Fruit fly (Drosophila melanogaster) whole organism, prepupa: ENCODE data around the gene CG13309.

Experiments used
- Blimp-1 ChIP-seq: fragments of 200-800 bp; sonication (Bioruptor generic); optimal IDR thresholded peaks from 3 replicates; lab custom pipeline; 2017; ENCODE audit warnings: missing biosample characterization, missing genetic modification characterization, mild to moderate bottlenecking, moderate library complexity, missing genetic modification reagents
- CG10631 ChIP-seq: fragments of 200-800 bp; sonication (Bioruptor generic); optimal IDR thresholded peaks from 2 replicates; lab custom pipeline; 2016; ENCODE audit warnings: missing biosample characterization, missing genetic modification characterization
- CG10669 ChIP-seq: fragments of 200-800 bp; sonication (Bioruptor generic); optimal IDR thresholded peaks from 3 replicates; lab custom pipeline; 2018; ENCODE audit warnings: missing biosample characterization, mild to moderate bottlenecking, missing genetic modification characterization, moderate library complexity
- CG11762 ChIP-seq: fragments of 200-800 bp; sonication (Bioruptor generic); optimal IDR thresholded peaks from 3 replicates; lab custom pipeline; 2016; ENCODE audit warnings: missing biosample characterization, missing genetic modification characterization; ENCODE audit not compliant: insufficient read depth
- CG1621 ChIP-seq: fragments of 200-800 bp; sonication (Bioruptor generic); optimal IDR thresholded peaks from 3 replicates; lab custom pipeline; 2018; ENCODE audit warnings: missing biosample characterization, mild to moderate bottlenecking, missing genetic modification characterization
- CG16779 ChIP-seq: fragments of 200-800 bp; sonication (Bioruptor generic); optimal IDR thresholded peaks from 3 replicates; lab custom pipeline; 2017; ENCODE audit warnings: missing biosample characterization, mild to moderate bottlenecking, missing genetic modification characterization
- CG3032 ChIP-seq: fragments of 200-800 bp; optimal IDR thresholded peaks from 2 replicates; lab custom pipeline; 2019; ENCODE audit warnings: missing biosample characterization, mild to moderate bottlenecking, missing genetic modification characterization, moderate library complexity
- CG32006 ChIP-seq: fragments of 200-800 bp; sonication (Bioruptor generic); optimal IDR thresholded peaks from 3 replicates; lab custom pipeline; 2017; ENCODE audit warnings: missing biosample characterization, mild to moderate bottlenecking, missing genetic modification characterization
- CG34406 ChIP-seq: fragments of 200-800 bp; sonication (Bioruptor generic); optimal IDR thresholded peaks from 3 replicates; lab custom pipeline; 2016; ENCODE audit warnings: missing biosample characterization, missing genetic modification characterization
- CG3919 ChIP-seq: fragments of 200-800 bp; sonication (Bioruptor generic); optimal IDR thresholded peaks from 3 replicates; lab custom pipeline; 2016; ENCODE audit warnings: missing biosample characterization, missing genetic modification characterization
- CG4318 ChIP-seq: fragments of 200-800 bp; sonication (Bioruptor generic); optimal IDR thresholded peaks from 3 replicates; lab custom pipeline; 2017; ENCODE audit warnings: missing biosample characterization, mild to moderate bottlenecking, missing genetic modification characterization
- CG6792 ChIP-seq: fragments of 200-800 bp; sonication (Bioruptor generic); optimal IDR thresholded peaks from 3 replicates; lab custom pipeline; 2016; ENCODE audit warnings: missing biosample characterization, missing genetic modification characterization
- CG6808 ChIP-seq: fragments of 200-800 bp; sonication (Bioruptor generic); optimal IDR thresholded peaks from 3 replicates; lab custom pipeline; 2017; ENCODE audit warnings: missing biosample characterization, missing genetic modification characterization, mild to moderate bottlenecking, moderate library complexity, missing genetic modification reagents
- CG6854 ChIP-seq: fragments of 200-800 bp; sonication (Bioruptor generic); optimal IDR thresholded peaks from 2 replicates; lab custom pipeline; 2017; ENCODE audit warnings: missing biosample characterization, mild to moderate bottlenecking, missing genetic modification characterization
- CG8119 ChIP-seq: fragments of 200-800 bp; sonication (Bioruptor generic); IDR thresholded peaks from 3 replicates; pipeline ENCODE4 v1.3.6; 2022; ENCODE audit warnings: missing biosample characterization, missing genetic modification characterization
- CG8632 ChIP-seq: fragments of 200-800 bp; sonication (Bioruptor generic); optimal IDR thresholded peaks from 3 replicates; lab custom pipeline; 2016; ENCODE audit warnings: missing biosample characterization, missing genetic modification characterization
- Eip78C ChIP-seq: fragments of 200-800 bp; sonication (Bioruptor generic); peaks from one replicate; lab custom pipeline; 2016; ENCODE audit warnings: missing biosample characterization, missing genetic modification characterization
- Eip93F ChIP-seq: fragments of 200-800 bp; sonication (Bioruptor generic); optimal IDR thresholded peaks from 2 replicates; lab custom pipeline; 2016; ENCODE audit warnings: missing biosample characterization, mild to moderate bottlenecking, missing genetic modification characterization
- Ets21C ChIP-seq: fragments of 200-800 bp; sonication (Bioruptor generic); optimal IDR thresholded peaks from 3 replicates; lab custom pipeline; 2016; ENCODE audit warnings: missing biosample characterization, missing genetic modification characterization
- Hr4 ChIP-seq: fragments of 200-800 bp; sonication (Bioruptor generic); optimal IDR thresholded peaks from 3 replicates; lab custom pipeline; 2016; ENCODE audit warnings: missing biosample characterization, missing genetic modification characterization
- Met ChIP-seq: fragments of 200-800 bp; sonication (Bioruptor generic); optimal IDR thresholded peaks from 3 replicates; lab custom pipeline; 2016; ENCODE audit warnings: missing biosample characterization, missing genetic modification characterization
- OdsH ChIP-seq: fragments of 200-800 bp; sonication (Bioruptor generic); optimal IDR thresholded peaks from 3 replicates; lab custom pipeline; 2016; ENCODE audit warnings: missing biosample characterization, missing genetic modification characterization
- Smox ChIP-seq: fragments of 200-800 bp; sonication (Bioruptor generic); optimal IDR thresholded peaks from 3 replicates; lab custom pipeline; 2016; ENCODE audit warnings: missing biosample characterization, missing genetic modification characterization
- Sox102F ChIP-seq: fragments of 200-800 bp; sonication (Bioruptor generic); optimal IDR thresholded peaks from 2 replicates; lab custom pipeline; 2016; ENCODE audit warnings: missing biosample characterization, mild to moderate bottlenecking, missing genetic modification characterization
- Sox14 ChIP-seq: fragments of 200-800 bp; sonication (Bioruptor generic); optimal IDR thresholded peaks from 3 replicates; lab custom pipeline; 2016; ENCODE audit warnings: missing biosample characterization, missing genetic modification characterization
- achi ChIP-seq: fragments of 200-800 bp; sonication (Bioruptor generic); optimal IDR thresholded peaks from 3 replicates; lab custom pipeline; 2016; ENCODE audit warnings: missing biosample characterization, missing genetic modification characterization
- acj6 ChIP-seq: fragments of 200-800 bp; sonication (Bioruptor generic); optimal IDR thresholded peaks from 3 replicates; lab custom pipeline; 2016; ENCODE audit warnings: missing biosample characterization, missing genetic modification characterization
- dac ChIP-seq: fragments of 200-800 bp; sonication (Bioruptor generic); optimal IDR thresholded peaks from 2 replicates; lab custom pipeline; 2017; ENCODE audit warnings: missing biosample characterization, mild to moderate bottlenecking, missing genetic modification characterization
- dsx ChIP-seq: fragments of 200-800 bp; optimal IDR thresholded peaks from 3 replicates; lab custom pipeline; 2019; ENCODE audit warnings: missing biosample characterization, mild to moderate bottlenecking, missing genetic modification characterization, moderate library complexity; ENCODE audit not compliant: poor library complexity, severe bottlenecking
- eg ChIP-seq: fragments of 200-800 bp; sonication (Bioruptor generic); IDR thresholded peaks from 3 replicates; pipeline ENCODE4 v1.3.6; 2022; ENCODE audit warnings: missing biosample characterization, missing genetic modification characterization
- esn ChIP-seq: fragments of 200-800 bp; sonication (Bioruptor generic); optimal IDR thresholded peaks from 2 replicates; lab custom pipeline; 2016; ENCODE audit warnings: missing biosample characterization, mild to moderate bottlenecking, missing genetic modification characterization, moderate library complexity
- fd59A ChIP-seq: fragments of 200-800 bp; sonication (Bioruptor generic); optimal IDR thresholded peaks from 2 replicates; lab custom pipeline; 2017; ENCODE audit warnings: missing biosample characterization, mild to moderate bottlenecking, missing genetic modification characterization, missing genetic modification reagents
- fkh ChIP-seq: fragments of 200-800 bp; sonication (Bioruptor generic); optimal IDR thresholded peaks from 3 replicates; lab custom pipeline; 2017; ENCODE audit warnings: missing biosample characterization, mild to moderate bottlenecking, missing genetic modification characterization, moderate library complexity
- lz ChIP-seq: fragments of 200-800 bp; sonication (Bioruptor generic); optimal IDR thresholded peaks from 3 replicates; lab custom pipeline; 2016; ENCODE audit warnings: missing biosample characterization, missing genetic modification characterization
- net ChIP-seq: fragments of 200-800 bp; sonication (Bioruptor generic); optimal IDR thresholded peaks from 3 replicates; lab custom pipeline; 2016; ENCODE audit warnings: missing biosample characterization, missing genetic modification characterization
- pdm3 ChIP-seq: fragments of 200-800 bp; sonication (Bioruptor generic); optimal IDR thresholded peaks from 3 replicates; lab custom pipeline; 2016; ENCODE audit warnings: missing biosample characterization, missing genetic modification characterization
- salr ChIP-seq, 2 experiments: fragments of 200-800 bp; sonication (Bioruptor generic); optimal IDR thresholded peaks; 3 replicates each; lab custom pipeline; 2016 to 2018; ENCODE audit warnings: missing biosample characterization in 2 of 2, missing genetic modification characterization in 2 of 2, mild to moderate bottlenecking in 1 of 2
- spab ChIP-seq: fragments of 200-800 bp; sonication (Bioruptor generic); optimal IDR thresholded peaks from 2 replicates; lab custom pipeline; 2017; ENCODE audit warnings: missing biosample characterization, mild to moderate bottlenecking, missing genetic modification characterization, missing genetic modification reagents
- ss ChIP-seq, 2 experiments: fragments of 200-800 bp; sonication (Bioruptor generic); optimal IDR thresholded peaks; 2 replicates in 1 of 2; 3 replicates in 1 of 2; lab custom pipeline; 2017 to 2018; ENCODE audit warnings: mild to moderate bottlenecking in 2 of 2, missing biosample characterization in 2 of 2, missing genetic modification characterization in 2 of 2, moderate library complexity in 1 of 2
- svp ChIP-seq: fragments of 200-800 bp; sonication (Bioruptor generic); peaks from one replicate; lab custom pipeline; 2016; ENCODE audit warnings: missing biosample characterization, missing genetic modification characterization
- topi ChIP-seq: fragments of 200-800 bp; sonication (Bioruptor generic); optimal IDR thresholded peaks from 3 replicates; lab custom pipeline; 2016; ENCODE audit warnings: missing biosample characterization, missing genetic modification characterization
- vri ChIP-seq: fragments of 200-800 bp; sonication (Bioruptor generic); optimal IDR thresholded peaks from 3 replicates; lab custom pipeline; 2016; ENCODE audit warnings: missing biosample characterization, mild to moderate bottlenecking, missing genetic modification characterization

The CG13309 gene

dm6 chr3L:8841757-8842156 is 31.6 kb downstream of the CG13309 start (continued):
- TF ChIP-seq dac (GFP tag; lab: Kevin White, UChicago) (no peak), CG1621 (tag; lab: Kevin White, UChicago) (peak; percentile 5), CG8632 (GFP tag; lab: Kevin White, UChicago) (peak; percentile 17), eg (GFP tag; lab: Robert Waterston, UW) (0 out of 3 replicates have a peak, but pooled peaks have one; percentile 23), Blimp-1 (no peak), Eip93F (GFP tag; lab: Kevin White, UChicago) (no peak), CG10631 (peak; percentile 61), salr (GFP tag; optimal IDR thresholded peaks at IDR 0.05; lab: Kevin White, UChicago) (peak in 1 of 2 experiments; percentile 25), Met (peak; percentile 66), CG6854 (no peak), fkh (GFP tag; lab: Kevin White, UChicago) (no peak), CG6808 (GFP tag; lab: Kevin White, UChicago) (peak; percentile 35), CG11762 (GFP tag; lab: Kevin White, UChicago) (peak; percentile 22), Smox (GFP tag; lab: Kevin White, UChicago) (peak; percentile 56)

- TF ChIP-seq eg (GFP tag; lab: Robert Waterston, UW) = 0 out of 3 replicates have a peak, but pooled peaks have one; percentile 6
- peak; percentile 19 for TF ChIP-seq fkh (GFP tag; lab: Kevin White, UChicago)
- TF ChIP-seq Eip78C (GFP tag; lab: Kevin White, UChicago) = peak; percentile 16
- peak; percentile 80 for TF ChIP-seq vri (GFP tag; lab: Kevin White, UChicago)
- peak; percentile 64 for TF ChIP-seq svp (GFP tag; lab: Kevin White, UChicago)
- TF ChIP-seq CG10669 (GFP tag; lab: Kevin White, UChicago) = no peak
- no peak for TF ChIP-seq lz
- TF ChIP-seq, all 60 proteins: peak for 5
Observed at dm6 chr3L:8842359-8842758, 32.2 kb downstream of the CG13309 start.

- no peak for TF ChIP-seq dsx (GFP tag; lab: Kevin White, UChicago)
- TF ChIP-seq ss (GFP tag; optimal IDR thresholded peaks at IDR 0.05; lab: Kevin White, UChicago) = no peak
- no peak for TF ChIP-seq spab (GFP tag; lab: Kevin White, UChicago)
- TF ChIP-seq CG10669 (GFP tag; lab: Kevin White, UChicago) = no peak
- no peak for TF ChIP-seq fd59A (GFP tag; lab: Kevin White, UChicago)
- no peak for TF ChIP-seq pdm3 (GFP tag; lab: Kevin White, UChicago)
- TF ChIP-seq Sox102F (GFP tag; lab: Kevin White, UChicago) = no peak
- TF ChIP-seq Hr4 (GFP tag; lab: Kevin White, UChicago) = no peak
- no peak for TF ChIP-seq topi
- no peak for TF ChIP-seq CG8119 (GFP tag; lab: Robert Waterston, UW)
- no peak for TF ChIP-seq CG32006 (GFP tag; lab: Kevin White, UChicago)
Observed at dm6 chr3L:8849817-8850216, 39.6 kb downstream of the CG13309 start.

- TF ChIP-seq Blimp-1 = no peak
- no peak for TF ChIP-seq CG3919 (GFP tag; lab: Kevin White, UChicago)
- TF ChIP-seq CG6792 (GFP tag; lab: Kevin White, UChicago) = no peak
- no peak for TF ChIP-seq OdsH (GFP tag; lab: Kevin White, UChicago)
- TF ChIP-seq CG4318 (GFP tag; lab: Kevin White, UChicago) = no peak
- no peak for TF ChIP-seq dac (GFP tag; lab: Kevin White, UChicago)
- no peak for TF ChIP-seq net
- TF ChIP-seq CG8119 (GFP tag; lab: Robert Waterston, UW) = 0 out of 3 replicates have a peak, but pooled peaks have one; percentile 18
- no peak for TF ChIP-seq topi
- TF ChIP-seq CG1621 (tag; lab: Kevin White, UChicago) = no peak
- peak; percentile 1 for TF ChIP-seq CG6808 (GFP tag; lab: Kevin White, UChicago)
- TF ChIP-seq acj6 (GFP tag; lab: Kevin White, UChicago) = no peak
- no peak for TF ChIP-seq CG3032 (tag; lab: Kevin White, UChicago)
- no peak for TF ChIP-seq CG16779 (tag; lab: Kevin White, UChicago)
- peak; percentile 62 for TF ChIP-seq svp (GFP tag; lab: Kevin White, UChicago)
- TF ChIP-seq Eip93F (GFP tag; lab: Kevin White, UChicago) = no peak
- TF ChIP-seq CG34406 (GFP tag; lab: Kevin White, UChicago) = no peak
- no peak for TF ChIP-seq esn (GFP tag; lab: Kevin White, UChicago)
- peak; percentile 19 for TF ChIP-seq CG32006 (GFP tag; lab: Kevin White, UChicago)
- TF ChIP-seq achi (GFP tag; lab: Kevin White, UChicago) = no peak
- no peak for TF ChIP-seq Ets21C (GFP tag; lab: Kevin White, UChicago)
- TF ChIP-seq Sox14 (GFP tag; lab: Kevin White, UChicago) = no peak
Observed at dm6 chr3L:8850784-8851704, 40.8 kb downstream of the CG13309 start.
